Fruit fly (Drosophila melanogaster) S2 (cell line): Measurements from ENCODE around the gene CG7806.

Source experiments
- CG8478 ChIP-seq: fragments of >200 bp; optimal IDR thresholded peaks from 2 replicates; lab custom pipeline; 2018
- CTCF ChIP-seq, 2 experiments: fragments of >200 bp; optimal IDR thresholded peaks; 2 replicates each; lab custom pipeline; 2018

Gene CG7806

DNA sequence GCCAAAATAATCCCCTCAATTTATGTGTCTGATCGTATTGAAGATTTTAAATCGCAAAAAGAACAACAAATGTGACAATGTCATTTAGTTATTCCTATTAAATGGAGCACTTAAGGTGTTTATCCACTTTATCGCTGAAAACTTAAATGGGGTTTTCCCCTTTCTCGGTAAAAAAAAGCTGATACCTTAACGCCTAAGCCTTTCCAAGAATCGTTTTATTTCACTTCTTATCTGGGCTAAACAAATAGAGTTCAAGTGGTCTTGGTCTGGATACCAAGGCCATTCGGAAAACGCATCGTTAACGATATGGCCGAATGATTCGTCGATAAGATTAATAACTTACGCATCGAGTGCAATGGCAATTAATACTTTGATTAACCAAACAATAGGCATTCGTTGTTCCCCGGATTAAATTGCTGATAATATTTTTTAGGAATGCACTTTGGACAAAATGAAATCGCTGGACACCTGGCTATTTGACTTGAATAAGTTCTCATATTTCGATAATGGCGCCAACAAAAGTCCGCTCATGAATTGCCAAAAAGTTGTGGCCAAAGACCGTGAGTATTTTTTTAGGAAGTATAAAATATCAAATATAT, 28.7 kb downstream of the CG7806 start:
- no peak for TF ChIP-seq CG8478 (lab: Kevin White, UChicago)
- TF ChIP-seq CTCF (optimal IDR thresholded peaks at IDR 0.05; lab: Kevin White, UChicago) = no peak

DNA sequence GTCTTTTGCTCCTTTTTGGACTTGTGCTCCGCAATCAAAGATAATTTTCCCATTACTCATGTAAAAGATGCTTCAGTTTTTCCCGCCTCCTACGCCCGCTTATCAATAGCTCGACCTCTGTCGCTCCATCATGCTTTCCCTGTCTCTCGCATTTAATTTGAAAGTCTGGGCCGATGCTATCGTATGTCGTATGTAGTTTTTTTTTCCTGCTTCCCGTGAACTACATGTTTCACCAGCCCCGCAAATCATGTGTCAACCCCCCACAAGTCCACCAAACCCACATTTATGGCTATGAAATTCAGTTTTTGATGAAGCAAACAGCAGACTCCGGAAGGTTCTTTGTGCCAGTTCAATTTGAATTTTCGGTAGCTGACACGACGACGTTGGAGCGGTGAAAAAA, 31.2 kb downstream of the CG7806 start, which contains the start of gene CG14273:
Gene CG14273, plus strand, starts transcription at position 301 of the 400 bp plus-strand sequence.
- TF ChIP-seq CG8478 (lab: Kevin White, UChicago) (no peak), CTCF (optimal IDR thresholded peaks at IDR 0.05; lab: Kevin White, UChicago) (no peak)

DNA sequence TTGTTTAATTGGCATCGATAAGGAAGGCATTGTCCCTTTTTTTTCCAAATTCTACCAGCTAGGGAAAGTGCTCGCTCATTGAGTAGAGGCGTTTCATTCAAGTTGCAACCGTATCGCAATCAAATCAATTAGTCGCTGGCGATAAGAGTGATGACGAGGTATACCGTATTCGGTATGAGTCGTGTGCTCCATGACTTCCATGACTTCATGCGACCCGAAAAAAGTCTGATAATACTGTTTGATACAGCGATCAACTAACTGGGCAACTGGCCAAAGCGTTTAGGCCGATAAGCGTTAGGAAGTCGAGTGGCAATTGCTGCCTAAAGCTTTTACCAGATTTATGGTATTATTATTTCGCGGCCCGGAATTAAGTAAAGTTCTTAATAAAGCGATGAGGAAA, 33.3 kb downstream of the CG7806 start:
- no peak for TF ChIP-seq CTCF (optimal IDR thresholded peaks at IDR 0.05; lab: Kevin White, UChicago)
- TF ChIP-seq CG8478 (lab: Kevin White, UChicago) = no peak

DNA sequence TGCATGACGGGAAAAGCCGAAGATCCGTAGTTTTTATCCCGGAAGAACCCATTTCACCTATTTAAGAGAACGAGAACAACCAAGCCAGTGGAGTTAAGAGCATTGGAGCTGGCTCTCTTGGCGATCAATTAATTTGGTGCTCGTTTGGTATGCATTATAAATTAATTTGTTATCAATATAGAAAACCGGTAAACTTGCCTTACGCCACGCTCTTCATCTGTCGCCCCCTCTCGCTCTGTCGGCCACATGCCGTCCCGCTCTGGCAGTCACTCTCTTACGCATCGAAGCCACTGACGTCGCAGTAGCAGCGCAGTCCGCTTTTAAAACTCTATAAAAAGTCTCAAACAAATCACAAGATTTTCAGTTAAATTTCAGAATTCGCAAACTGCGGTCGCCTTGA, 35.1 kb downstream of the CG7806 start, which contains the start of gene CG7778:
Gene CG7778, plus strand, starts transcription at position 361 of the 400 bp plus-strand sequence.
- TF ChIP-seq CG8478 (lab: Kevin White, UChicago) (no peak), CTCF (optimal IDR thresholded peaks at IDR 0.05; lab: Kevin White, UChicago) (no peak)

DNA sequence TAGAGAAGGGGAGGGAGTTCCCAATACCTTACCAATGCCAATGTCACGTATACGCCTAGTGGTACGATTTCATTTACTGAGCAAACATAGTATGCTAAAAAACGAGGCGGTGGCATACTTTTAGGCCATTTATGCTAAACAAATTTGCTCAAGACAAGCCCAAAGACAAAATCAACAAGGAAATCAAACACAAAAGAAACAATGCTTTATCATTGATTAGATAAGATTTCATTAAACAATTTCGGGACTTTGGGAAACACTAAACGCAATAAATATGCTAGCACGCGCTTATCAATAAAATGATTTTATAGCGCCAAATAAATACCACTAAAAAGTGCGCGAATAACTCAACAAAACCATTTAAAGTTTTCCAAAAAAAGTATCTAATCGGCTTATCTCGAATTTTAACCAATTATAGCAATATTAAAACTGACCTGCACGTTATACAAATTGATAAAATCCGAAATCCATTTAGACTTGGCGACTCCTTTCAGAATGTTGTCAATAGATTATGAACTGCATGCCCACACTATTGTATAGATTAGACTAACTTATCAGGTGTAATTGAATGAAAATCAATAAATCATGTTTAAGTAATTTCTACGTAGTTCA, 39.5 kb downstream of the CG7806 start:
- TF ChIP-seq CTCF (optimal IDR thresholded peaks at IDR 0.05; lab: Kevin White, UChicago) (no peak), CG8478 (lab: Kevin White, UChicago) (no peak)

DNA sequence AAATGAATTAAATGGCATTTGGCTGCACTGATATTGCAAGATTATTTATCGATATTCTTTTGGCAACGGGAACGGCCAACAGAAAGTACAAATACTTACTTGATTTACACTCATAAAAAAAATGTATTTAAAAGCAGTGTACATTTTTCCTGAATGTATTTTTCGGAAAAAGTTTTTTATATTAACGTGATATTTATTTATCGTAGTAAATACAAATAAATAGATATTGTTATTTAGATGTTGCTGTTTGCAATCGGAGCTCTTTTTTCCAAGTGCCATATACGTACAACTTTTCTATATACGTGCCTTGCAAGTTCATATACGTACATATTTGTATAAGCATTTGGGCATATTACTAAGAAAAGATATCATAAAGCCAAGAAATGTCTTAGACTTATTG, 40.1 kb downstream of the CG7806 start:
- TF ChIP-seq CTCF (optimal IDR thresholded peaks at IDR 0.05; lab: Kevin White, UChicago) (no peak), CG8478 (lab: Kevin White, UChicago) (no peak)

DNA sequence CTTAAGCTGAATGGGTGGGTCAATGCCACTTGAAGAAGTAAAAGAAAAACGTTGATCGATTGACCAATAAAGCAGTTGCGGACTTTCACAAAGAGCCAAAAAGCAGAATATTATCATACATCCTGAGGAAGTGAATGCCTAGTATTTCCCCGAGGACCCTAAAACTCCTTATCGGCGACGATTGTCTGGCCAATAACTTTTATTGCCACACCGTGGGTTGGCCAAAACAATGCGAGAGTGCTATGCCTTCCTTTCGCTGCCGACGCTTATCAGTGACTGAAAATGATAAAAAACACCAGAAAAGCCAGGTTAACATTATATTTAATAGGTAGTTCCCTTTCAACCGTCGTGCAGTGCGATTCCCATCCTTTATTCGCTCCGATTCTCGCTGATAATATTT, 40.7 kb downstream of the CG7806 start, which contains the start of gene Mur29B:
Gene Mur29B, plus strand, starts transcription at position 324 of the 400 bp plus-strand sequence.
- TF ChIP-seq CG8478 (lab: Kevin White, UChicago) (no peak), CTCF (optimal IDR thresholded peaks at IDR 0.05; lab: Kevin White, UChicago) (no peak)

DNA sequence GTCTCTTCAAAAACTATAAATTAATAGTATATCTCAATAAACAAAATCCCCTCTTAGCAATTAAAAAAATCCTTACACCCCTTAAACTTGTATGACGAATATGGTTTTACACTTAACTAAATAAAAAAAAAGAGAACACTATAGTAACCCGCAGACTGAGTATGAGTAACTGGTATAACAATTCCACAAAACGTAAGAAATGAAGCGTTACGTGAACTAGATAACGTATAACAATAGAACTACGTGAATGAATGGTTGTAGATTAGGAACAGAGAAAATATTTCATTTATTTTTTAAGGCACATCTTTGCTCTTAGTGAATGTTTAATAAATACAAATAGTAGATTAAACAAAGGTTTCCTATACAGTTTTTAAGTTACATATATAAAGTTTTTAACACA, 44.2 kb downstream of the CG7806 start:
- TF ChIP-seq CG8478 (lab: Kevin White, UChicago) = no peak
- TF ChIP-seq CTCF (optimal IDR thresholded peaks at IDR 0.05; lab: Kevin White, UChicago) = no peak

DNA sequence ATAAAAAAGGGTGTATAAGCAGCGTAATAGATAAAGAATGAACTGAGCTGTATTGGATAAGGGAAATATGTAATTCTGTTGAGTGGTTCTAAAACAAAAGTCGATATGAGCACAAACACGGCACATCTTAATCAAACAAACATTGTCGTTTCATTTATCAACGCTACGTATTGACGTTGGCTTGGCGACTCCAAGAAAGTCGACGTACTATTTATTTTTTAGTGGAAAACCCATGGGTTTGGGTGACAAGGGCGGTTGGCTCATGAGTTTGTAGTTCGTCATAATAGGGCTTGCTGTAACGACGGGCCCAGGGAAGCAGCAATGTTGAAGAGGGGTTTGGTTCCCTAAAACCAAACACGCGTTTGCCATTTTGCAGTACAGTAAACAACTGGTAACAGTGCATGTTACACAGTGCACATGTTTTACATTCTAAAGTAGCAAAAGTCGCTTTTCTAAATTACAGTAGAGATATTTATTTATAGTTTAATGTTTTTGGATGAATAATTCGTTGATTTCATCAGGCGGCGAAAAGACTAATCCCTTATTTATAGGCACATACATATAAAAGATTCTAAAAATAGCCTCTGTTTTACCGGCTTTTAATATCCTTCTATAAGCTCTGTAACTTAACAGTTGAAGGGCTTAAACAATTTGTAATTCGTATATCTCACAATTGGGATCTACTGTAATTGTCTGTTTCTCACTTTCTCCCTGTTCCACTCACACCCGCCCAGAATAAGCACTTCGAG, 50.2 kb downstream of the CG7806 start:
- TF ChIP-seq CG8478 (lab: Kevin White, UChicago) (no peak), CTCF (optimal IDR thresholded peaks at IDR 0.05; lab: Kevin White, UChicago) (no peak)

DNA sequence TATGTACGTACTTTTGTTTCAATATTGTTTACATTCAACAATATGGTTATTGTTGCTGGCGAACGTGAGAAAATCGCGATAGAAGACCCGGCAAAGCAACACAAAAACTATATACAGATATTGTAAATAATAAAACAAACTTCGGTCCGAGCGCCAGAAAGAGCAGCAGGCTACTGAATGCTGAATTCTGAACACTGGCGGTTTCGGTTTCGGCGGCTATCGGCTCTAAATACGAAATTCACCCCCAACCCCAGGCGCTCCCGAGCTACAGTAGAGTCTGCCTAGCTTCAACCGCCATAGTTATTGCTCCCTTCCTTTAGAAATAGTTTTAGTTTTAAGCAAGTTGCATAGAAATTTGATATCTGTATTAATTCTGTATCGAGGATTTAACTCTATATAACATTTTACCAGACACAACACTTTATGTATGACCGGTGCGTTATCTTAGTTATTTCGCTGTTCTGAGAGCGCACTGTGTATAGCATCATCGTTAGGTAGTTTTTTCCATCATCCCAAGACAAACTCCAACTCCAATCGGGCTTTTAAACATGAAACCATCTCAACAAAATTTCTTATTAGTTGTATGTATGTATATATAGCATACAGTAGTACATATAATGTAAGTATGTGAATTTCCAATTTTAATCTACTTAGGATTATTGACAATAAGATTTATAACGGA, 51.2 kb downstream of the CG7806 start, which contains the start of gene CG7627:
Gene CG7627, minus strand, starts transcription at position 197 of the 682 bp plus-strand sequence.
- no peak for TF ChIP-seq CTCF (optimal IDR thresholded peaks at IDR 0.05; lab: Kevin White, UChicago)
- no peak for TF ChIP-seq CG8478 (lab: Kevin White, UChicago)

DNA sequence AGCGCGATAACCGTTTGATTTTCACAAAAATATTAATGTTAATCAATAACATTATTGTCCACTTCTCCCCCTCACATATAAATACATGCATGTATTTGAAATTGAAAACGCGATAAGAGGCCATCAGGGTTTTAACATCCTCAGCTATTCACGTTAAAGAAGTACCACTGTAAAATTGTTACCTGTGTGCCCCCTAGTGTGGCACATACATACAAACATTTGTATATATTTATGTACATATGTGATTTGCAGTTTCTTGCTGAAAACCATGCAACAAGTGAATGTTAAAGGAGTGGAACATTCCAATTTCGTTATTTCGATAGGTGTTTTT, 51.7 kb downstream of the CG7806 start:
- TF ChIP-seq CTCF (optimal IDR thresholded peaks at IDR 0.05; lab: Kevin White, UChicago) (no peak), CG8478 (lab: Kevin White, UChicago) (no peak)

DNA sequence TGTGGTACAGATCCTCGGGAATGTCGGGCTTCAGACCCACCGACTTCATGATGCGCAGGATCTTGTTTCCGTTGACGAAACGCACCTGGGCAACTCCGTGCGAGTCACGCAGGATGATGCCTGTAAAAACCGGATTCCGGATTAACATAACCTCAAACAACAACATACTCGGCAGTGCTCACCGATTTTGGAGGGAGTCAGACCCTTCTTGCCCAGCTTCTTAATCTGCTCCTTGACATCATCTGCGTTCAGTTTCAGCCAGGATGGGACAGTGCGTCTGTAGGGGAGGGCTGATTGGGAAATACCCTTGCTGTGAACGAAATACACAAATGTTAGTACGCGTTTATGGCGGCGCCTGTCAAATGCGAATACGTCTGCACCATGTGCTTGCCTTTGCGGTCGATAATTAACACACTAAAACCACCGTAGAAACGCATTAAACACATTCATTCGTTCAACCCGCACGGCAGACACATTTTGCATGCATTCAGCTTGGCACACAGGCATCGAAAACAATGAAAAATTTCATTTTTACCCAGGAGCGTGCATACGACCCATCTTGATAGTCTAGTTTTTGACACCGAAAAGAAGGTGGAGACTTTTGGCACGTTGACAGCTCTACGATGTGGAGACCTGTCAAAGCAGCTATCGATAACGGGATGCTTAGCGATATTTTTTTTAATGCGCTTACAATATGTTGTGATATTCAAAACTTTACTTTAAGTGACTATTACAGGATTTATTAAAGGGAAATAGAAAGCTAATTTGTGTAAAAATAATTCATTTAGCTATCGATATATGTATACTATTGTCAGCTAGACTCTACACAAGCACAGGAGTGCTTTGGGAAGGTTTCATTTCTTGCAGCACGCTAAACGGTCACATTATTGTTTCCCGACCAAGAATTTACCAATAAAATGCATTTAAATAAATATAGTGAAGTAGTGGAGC, 53.1 kb downstream of the CG7806 start, which contains the start of the genes RpS13 and CSN8:
Gene RpS13, minus strand, starts transcription at position 657 of the 951 bp plus-strand sequence.
Gene CSN8, plus strand, starts transcription at position 850 of the 951 bp plus-strand sequence.
- TF ChIP-seq CG8478 (lab: Kevin White, UChicago) (no peak), CTCF (optimal IDR thresholded peaks at IDR 0.05; lab: Kevin White, UChicago) (no peak)
